Worm (Caenorhabditis elegans) whole organism, young adult: ENCODE data around the gene rdy-2.

Experiments
- B0035.1 ChIP-seq: sonication (generic microtip); optimal IDR thresholded peaks from 2 replicates; lab custom pipeline; 2016; ENCODE audit warnings: missing genetic modification characterization, mild to moderate bottlenecking, missing compliant biosample characterization, missing genotype, missing genetic modification reagents
- C06A6.2 ChIP-seq: fragments of 200-800 bp; sonication (Bioruptor generic); conservative IDR thresholded peaks from 2 replicates; pipeline ENCODE4 v1.3.6; 2022; ENCODE audit warnings: missing genetic modification characterization, missing compliant biosample characterization
- D2030.7 ChIP-seq: fragments of 200-800 bp; sonication (Bioruptor generic); IDR thresholded peaks from 2 replicates; pipeline ENCODE4 v1.3.6; 2022; ENCODE audit warnings: missing genetic modification reagents, missing genetic modification characterization, missing compliant biosample characterization
- F23B12.7 ChIP-seq: sonication (generic microtip); optimal IDR thresholded peaks from 2 replicates; lab custom pipeline; 2017; ENCODE audit warnings: missing genetic modification characterization, mild to moderate bottlenecking, missing compliant biosample characterization, antibody characterized with exemption, moderate library complexity; ENCODE audit not compliant: insufficient read depth
- F39B2.1 ChIP-seq: fragments of 200-800 bp; sonication (Bioruptor generic); IDR thresholded peaks from 2 replicates; pipeline ENCODE4 v1.3.6; 2022; ENCODE audit warnings: missing genetic modification reagents, missing genetic modification characterization, missing compliant biosample characterization
- F57A8.1 ChIP-seq: fragments of 200-800 bp; sonication (Bioruptor generic); optimal IDR thresholded peaks from 2 replicates; lab custom pipeline; 2018; ENCODE audit warnings: mild to moderate bottlenecking, missing genetic modification characterization, moderate library complexity, missing compliant biosample characterization
- K12H6.12 ChIP-seq: fragments of 200-800 bp; sonication (Bioruptor generic); optimal IDR thresholded peaks from 2 replicates; lab custom pipeline; 2018; ENCODE audit warnings: mild to moderate bottlenecking, missing genetic modification characterization, missing compliant biosample characterization
- Y53G8AR.9 ChIP-seq: fragments of 200-800 bp; sonication (Bioruptor generic); conservative IDR thresholded peaks from 2 replicates; pipeline ENCODE4 v1.3.6; 2022; ENCODE audit warnings: missing genetic modification reagents, missing genetic modification characterization, missing compliant biosample characterization
- Y56A3A.18 ChIP-seq: fragments of 200-800 bp; sonication (Bioruptor generic); IDR thresholded peaks from 2 replicates; pipeline ENCODE4 v1.3.6; 2022; ENCODE audit warnings: missing genetic modification reagents, missing genetic modification characterization, missing compliant biosample characterization
- Y79H2A.3 ChIP-seq: fragments of 200-800 bp; sonication (Bioruptor generic); conservative IDR thresholded peaks from 2 replicates; pipeline ENCODE4 v1.3.6; 2022; ENCODE audit warnings: missing genetic modification reagents, missing genetic modification characterization, missing compliant biosample characterization
- akir-1 ChIP-seq: fragments of 200-800 bp; sonication (Bioruptor generic); optimal IDR thresholded peaks from 2 replicates; lab custom pipeline; 2018; ENCODE audit warnings: mild to moderate bottlenecking, missing genetic modification characterization, moderate library complexity, missing compliant biosample characterization
- ama-1 ChIP-seq, 3 experiments: fragments of 150-350 bp in 1 of 3; sonication (generic microtip) in 2 of 3; optimal IDR thresholded peaks; 2 replicates each; lab custom pipeline; 2014 to 2018; ENCODE audit warnings: missing biosample characterization in 2 of 3, missing genetic modification characterization in 2 of 3, missing genetic modification reagents in 2 of 3
- aptf-2 ChIP-seq: fragments of 200-800 bp; sonication (Bioruptor generic); conservative IDR thresholded peaks from 2 replicates; pipeline ENCODE4 v1.3.6; 2022; ENCODE audit warnings: missing genetic modification reagents, missing genetic modification characterization, missing compliant biosample characterization
- atf-7 ChIP-seq: sonication (generic microtip); optimal IDR thresholded peaks from 2 replicates; lab custom pipeline; 2017; ENCODE audit warnings: mild to moderate bottlenecking, missing genetic modification characterization, missing compliant biosample characterization
- athp-1 ChIP-seq: sonication (generic microtip); optimal IDR thresholded peaks from 2 replicates; lab custom pipeline; 2017; ENCODE audit warnings: mild to moderate bottlenecking, missing genetic modification characterization, missing compliant biosample characterization
- attf-5 ChIP-seq: fragments of 200-800 bp; sonication (Bioruptor generic); optimal IDR thresholded peaks from 2 replicates; lab custom pipeline; 2018; ENCODE audit warnings: mild to moderate bottlenecking, missing genetic modification characterization, missing compliant biosample characterization
- attf-6 ChIP-seq: fragments of 200-800 bp; sonication (Bioruptor generic); IDR thresholded peaks from 2 replicates; pipeline ENCODE4 v1.3.6; 2022; ENCODE audit warnings: missing genetic modification reagents, missing genetic modification characterization, missing compliant biosample characterization
- bed-1 ChIP-seq: fragments of 200-800 bp; sonication (Bioruptor generic); IDR thresholded peaks from 2 replicates; pipeline ENCODE4 v1.3.6; 2022; ENCODE audit warnings: missing genetic modification reagents, missing genetic modification characterization, missing compliant biosample characterization
- bed-2 ChIP-seq: fragments of 200-800 bp; sonication (Bioruptor generic); IDR thresholded peaks from 2 replicates; pipeline ENCODE4 v1.3.6; 2022; ENCODE audit warnings: missing genetic modification reagents, missing genetic modification characterization, missing compliant biosample characterization
- ceh-91 ChIP-seq: fragments of 200-800 bp; sonication (Bioruptor generic); IDR thresholded peaks from 2 replicates; pipeline ENCODE4 v1.3.6; 2022; ENCODE audit warnings: missing genetic modification reagents, missing genetic modification characterization, missing compliant biosample characterization
- egrh-3 ChIP-seq: fragments of 200-800 bp; sonication (Bioruptor generic); IDR thresholded peaks from 2 replicates; pipeline ENCODE4 v1.3.6; 2022; ENCODE audit warnings: missing genetic modification reagents, missing genetic modification characterization, missing compliant biosample characterization
- him-1 ChIP-seq: sonication (generic microtip); optimal IDR thresholded peaks from 2 replicates; lab custom pipeline; 2016; ENCODE audit warnings: missing genotype, missing genetic modification reagents, missing genetic modification characterization, missing compliant biosample characterization
- hmg-1.2 ChIP-seq: fragments of 200-800 bp; sonication (Bioruptor generic); IDR thresholded peaks from 2 replicates; pipeline ENCODE4 v1.3.6; 2022; ENCODE audit warnings: missing genetic modification reagents, missing genetic modification characterization, missing compliant biosample characterization
- hmg-20 ChIP-seq: fragments of 200-800 bp; sonication (Bioruptor generic); IDR thresholded peaks from 2 replicates; pipeline ENCODE4 v1.3.6; 2022; ENCODE audit warnings: missing genetic modification reagents, missing genetic modification characterization, missing compliant biosample characterization
- hrde-1 ChIP-seq: sonication (generic microtip); optimal IDR thresholded peaks from 2 replicates; lab custom pipeline; 2016; ENCODE audit warnings: missing genetic modification characterization, mild to moderate bottlenecking, missing compliant biosample characterization, moderate library complexity, missing genotype, missing genetic modification reagents, borderline replicate concordance
- hsf-1 ChIP-seq: fragments of 200-800 bp; sonication (Bioruptor generic); IDR thresholded peaks from 2 replicates; pipeline ENCODE4 v1.3.6; 2022; ENCODE audit warnings: missing genetic modification reagents, missing genetic modification characterization, missing compliant biosample characterization
- let-526 ChIP-seq: fragments of 200-800 bp; sonication (Bioruptor generic); IDR thresholded peaks from 2 replicates; pipeline ENCODE4 v1.3.6; 2022; ENCODE audit warnings: missing genetic modification reagents, missing genetic modification characterization, missing compliant biosample characterization
- lin-35 ChIP-seq, 3 experiments: fragments of 150-350 bp in 2 of 3; sonication (generic microtip) in 1 of 3; optimal IDR thresholded peaks; 2 replicates each; lab custom pipeline; 2014 to 2018; ENCODE audit warnings: missing biosample characterization in 3 of 3, missing genetic modification characterization in 3 of 3, missing genetic modification reagents in 3 of 3
- lir-1 ChIP-seq: fragments of 200-800 bp; sonication (Bioruptor generic); conservative IDR thresholded peaks from 2 replicates; pipeline ENCODE4 v1.3.6; 2022; ENCODE audit warnings: missing genetic modification reagents, missing genetic modification characterization, missing compliant biosample characterization
- madf-10 ChIP-seq: sonication (generic microtip); optimal IDR thresholded peaks from 2 replicates; lab custom pipeline; 2016; ENCODE audit warnings: mild to moderate bottlenecking, missing genetic modification characterization, missing compliant biosample characterization
- mcd-1 ChIP-seq: fragments of 200-800 bp; sonication (Bioruptor generic); IDR thresholded peaks from 2 replicates; pipeline ENCODE4 v1.3.6; 2022; ENCODE audit warnings: missing genetic modification reagents, missing genetic modification characterization, missing compliant biosample characterization
- mes-4 ChIP-seq: sonication (generic microtip); optimal IDR thresholded peaks from 2 replicates; lab custom pipeline; 2016; ENCODE audit warnings: missing genotype, missing genetic modification characterization, missing compliant biosample characterization
- mxl-1 ChIP-seq: sonication (generic microtip); optimal IDR thresholded peaks from 2 replicates; lab custom pipeline; 2016; ENCODE audit warnings: missing genetic modification characterization, missing compliant biosample characterization
- nfyb-1 ChIP-seq: fragments of 200-800 bp; sonication (Bioruptor generic); IDR thresholded peaks from 2 replicates; pipeline ENCODE4 v1.3.6; 2022; ENCODE audit warnings: missing genetic modification reagents, missing genetic modification characterization, missing compliant biosample characterization
- nhr-120 ChIP-seq: fragments of 200-800 bp; sonication (Bioruptor generic); IDR thresholded peaks from 2 replicates; pipeline ENCODE4 v1.3.6; 2022; ENCODE audit warnings: missing genetic modification characterization, missing compliant biosample characterization
- nhr-179 ChIP-seq: sonication (generic microtip); optimal IDR thresholded peaks from 2 replicates; lab custom pipeline; 2016; ENCODE audit warnings: mild to moderate bottlenecking, missing genetic modification characterization, missing compliant biosample characterization
- nhr-80 ChIP-seq: sonication (generic microtip); optimal IDR thresholded peaks from 2 replicates; lab custom pipeline; 2016; ENCODE audit warnings: missing genetic modification characterization, missing compliant biosample characterization
- pbrm-1 ChIP-seq: fragments of 200-800 bp; sonication (Bioruptor generic); IDR thresholded peaks from 2 replicates; pipeline ENCODE4 v1.3.6; 2022; ENCODE audit warnings: missing genetic modification reagents, missing genetic modification characterization, missing compliant biosample characterization
- pha-4 ChIP-seq: fragments of 150-350 bp; sonication (generic microtip); optimal IDR thresholded peaks from 2 replicates; lab custom pipeline; 2014; ENCODE audit warnings: missing biosample characterization, missing genetic modification reagents, missing genetic modification characterization
- rec-8 ChIP-seq, 2 experiments: sonication (generic microtip); optimal IDR thresholded peaks; 2 replicates each; lab custom pipeline; 2016; ENCODE audit warnings: mild to moderate bottlenecking in 2 of 2, missing genetic modification characterization in 2 of 2, missing genetic modification reagents in 2 of 2, missing genotype in 2 of 2, missing biosample characterization in 1 of 2, missing compliant biosample characterization in 1 of 2, moderate library complexity in 1 of 2
- repo-1 ChIP-seq: sonication (generic microtip); optimal IDR thresholded peaks from 2 replicates; lab custom pipeline; 2017; ENCODE audit warnings: mild to moderate bottlenecking, missing genetic modification characterization, missing compliant biosample characterization
- tlf-1 ChIP-seq: fragments of 200-800 bp; sonication (Bioruptor generic); optimal IDR thresholded peaks from 2 replicates; lab custom pipeline; 2018; ENCODE audit warnings: mild to moderate bottlenecking, missing genetic modification characterization, missing compliant biosample characterization
- unc-62 ChIP-seq: fragments of 150-350 bp; optimal IDR thresholded peaks from 2 replicates; lab custom pipeline; 2014; ENCODE audit warnings: missing biosample characterization, missing genetic modification reagents, missing genetic modification characterization
- ztf-18 ChIP-seq: sonication (generic microtip); optimal IDR thresholded peaks from 2 replicates; lab custom pipeline; 2016; ENCODE audit warnings: missing genotype, mild to moderate bottlenecking, missing genetic modification characterization, missing compliant biosample characterization
- ztf-25 ChIP-seq: fragments of 200-800 bp; sonication (Bioruptor generic); IDR thresholded peaks from 2 replicates; pipeline ENCODE4 v1.3.6; 2022; ENCODE audit warnings: missing genetic modification reagents, missing genetic modification characterization, missing compliant biosample characterization
- ztf-3 ChIP-seq: fragments of 200-800 bp; sonication (Bioruptor generic); optimal IDR thresholded peaks from 2 replicates; lab custom pipeline; 2018; ENCODE audit warnings: mild to moderate bottlenecking, missing genetic modification characterization, missing compliant biosample characterization

The rdy-2 gene

ce11 chrV:13568533-13568932 lies 32.2 kb downstream of the rdy-2 start, which contains the start of the genes nuaf-1 and bir-2 (continued):
- TF ChIP-seq hmg-1.2 (GFP tag; lab: Robert Waterston, UW) (0 out of 2 replicates have a peak, but pooled peaks have one; percentile 8), nhr-80 (tag; lab: Kevin White, UChicago) (peak; percentile 8), tlf-1 (GFP tag; lab: Kevin White, UChicago) (no peak), ztf-3 (GFP tag; lab: Kevin White, UChicago) (no peak), bed-2 (GFP tag; lab: Robert Waterston, UW) (no peak)
- TF ChIP-seq, all 124 proteins: peak for 14

ce11 chrV:13566967-13567366 lies 33.8 kb downstream of the rdy-2 start:
- TF ChIP-seq B0035.1 (tag; lab: Kevin White, UChicago) (peak; percentile 6), ceh-91 (GFP tag; lab: Robert Waterston, UW) (no peak), ztf-18 (tag; lab: Kevin White, UChicago) (no peak), ztf-3 (GFP tag; lab: Kevin White, UChicago) (peak; percentile 71), F23B12.7 (tag; lab: Kevin White, UChicago) (no peak), aptf-2 (GFP tag; lab: Robert Waterston, UW) (no peak), unc-62 (GFP tag; lab: Kevin White, UChicago) (no peak), attf-5 (peak; percentile 23), madf-10 (peak; percentile 15), bed-1 (no peak), ztf-25 (GFP tag; lab: Robert Waterston, UW) (no peak), hmg-20 (GFP tag; lab: Robert Waterston, UW) (peak; percentile 47; the same call in 1 of the 2 replicates), F57A8.1 (no peak), Y56A3A.18 (peak; percentile 86), K12H6.12 (no peak), mcd-1 (GFP tag; lab: Robert Waterston, UW) (peak; percentile 72), nhr-80 (tag; lab: Kevin White, UChicago) (no peak), bed-2 (GFP tag; lab: Robert Waterston, UW) (no peak), C06A6.2 (peak; percentile 53), atf-7 (tag; lab: Kevin White, UChicago) (peak; percentile 74), lin-35 (GFP tag; optimal IDR thresholded peaks at IDR 0.05; lab: Kevin White, UChicago) (no peak), hrde-1 (peak; percentile 0), let-526 (GFP tag; lab: Robert Waterston, UW) (0 out of 2 replicates have a peak, but pooled peaks have one; percentile 11), attf-6 (0 out of 2 replicates have a peak, but pooled peaks have one; percentile 39), lir-1 (GFP tag; lab: Robert Waterston, UW) (no peak), nfyb-1 (GFP tag; lab: Robert Waterston, UW) (peak; percentile 77), F39B2.1 (GFP tag; lab: Robert Waterston, UW) (no peak), ama-1 (optimal IDR thresholded peaks at IDR 0.05; lab: Kevin White, UChicago) (peak; percentile 66), ama-1 (GFP tag; optimal IDR thresholded peaks at IDR 0.05; lab: Kevin White, UChicago) (no peak), mxl-1 (tag; lab: Kevin White, UChicago) (no peak), him-1 (tag; lab: Kevin White, UChicago) (no peak), mes-4 (tag; lab: Kevin White, UChicago) (no peak), D2030.7 (GFP tag; lab: Robert Waterston, UW) (no peak), nhr-179 (tag; lab: Kevin White, UChicago) (no peak), rec-8 (tag; optimal IDR thresholded peaks at IDR 0.05; lab: Kevin White, UChicago) (no peak), nhr-120 (no peak), Y53G8AR.9 (GFP tag; lab: Robert Waterston, UW) (peak; percentile 90), repo-1 (tag; lab: Kevin White, UChicago) (peak; percentile 77), Y79H2A.3 (no peak), pbrm-1 (GFP tag; lab: Robert Waterston, UW) (no peak), akir-1 (GFP tag; lab: Kevin White, UChicago) (no peak), pha-4 (tag; lab: Kevin White, UChicago) (peak; percentile 50), hsf-1 (GFP tag; lab: Robert Waterston, UW) (peak; percentile 46; the same call in 1 of the 2 replicates), egrh-3 (no peak), athp-1 (tag; lab: Kevin White, UChicago) (peak; percentile 19)
